Worm (Caenorhabditis elegans): ENCODE data around the gene sbds-1.

Gene sbds-1

DNA sequence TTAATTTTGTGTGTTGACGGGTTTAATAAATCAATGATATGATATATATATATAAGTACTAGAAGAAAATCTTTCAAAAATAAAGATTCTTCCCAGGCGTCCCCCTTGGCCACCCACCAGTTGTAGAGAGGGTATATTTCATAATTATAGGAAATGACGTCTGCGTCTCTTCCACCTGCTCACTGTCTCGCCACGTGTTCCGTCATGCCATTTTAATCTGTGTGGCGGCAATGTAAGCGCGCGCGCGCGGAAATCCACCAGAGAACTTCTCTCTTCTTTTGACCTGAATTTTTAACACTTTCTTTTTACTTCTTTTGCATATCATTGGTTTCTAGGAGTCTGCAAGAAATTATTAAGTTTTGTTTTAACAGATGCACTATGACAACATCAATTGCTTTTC lies 16.1 kb upstream of the sbds-1 start (continued):
- TF ChIP-seq chd-7 (tag; optimal IDR thresholded peaks at IDR 0.05) = no peak
- 0 out of 2 replicates have a peak, but pooled peaks have one; percentile 19 for TF ChIP-seq ceh-91 (GFP tag; IDR thresholded peaks at IDR 0.05)
- TF ChIP-seq attf-5 (GFP tag; optimal IDR thresholded peaks at IDR 0.05) = no peak
- TF ChIP-seq Y79H2A.3 (GFP tag; conservative IDR thresholded peaks at IDR 0.05) = no peak
- TF ChIP-seq mes-4 (tag; optimal IDR thresholded peaks at IDR 0.05) = no peak
- no peak for TF ChIP-seq mxl-1 (tag; optimal IDR thresholded peaks at IDR 0.05)
- no peak for TF ChIP-seq lin-40 (tag; optimal IDR thresholded peaks at IDR 0.05)
- TF ChIP-seq rpc-1 (optimal IDR thresholded peaks at IDR 0.05) = no peak
- TF ChIP-seq rpc-1 (tag; optimal IDR thresholded peaks at IDR 0.05) = no peak
- TF ChIP-seq efl-1 (GFP tag; optimal IDR thresholded peaks at IDR 0.05) = peak; percentile 78
- no peak for TF ChIP-seq attf-6 (GFP tag; IDR thresholded peaks at IDR 0.05)
- TF ChIP-seq T26A5.8 (tag; optimal IDR thresholded peaks at IDR 0.05) = no peak
- no peak for TF ChIP-seq F55B11.4 (tag; optimal IDR thresholded peaks at IDR 0.05; ENCODE audit: borderline replicate concordance, insufficient read depth)
- TF ChIP-seq madf-8 (GFP tag; conservative IDR thresholded peaks at IDR 0.05) = peak; percentile 53
- no peak for TF ChIP-seq ztf-26 (tag; optimal IDR thresholded peaks at IDR 0.05)
- TF ChIP-seq lin-35 (GFP tag; optimal IDR thresholded peaks at IDR 0.05) = no peak
- TF ChIP-seq nhr-27 (tag; optimal IDR thresholded peaks at IDR 0.05) = no peak
- TF ChIP-seq madf-3 (GFP tag; IDR thresholded peaks at IDR 0.05) = 0 out of 2 replicates have a peak, but pooled peaks have one; percentile 49
- TF ChIP-seq B0336.3 (GFP tag; IDR thresholded peaks at IDR 0.05) = no peak
- TF ChIP-seq F39B2.1 (GFP tag; IDR thresholded peaks at IDR 0.05) = no peak
- peak; percentile 89 for TF ChIP-seq madf-6 (GFP tag; IDR thresholded peaks at IDR 0.05)
- TF ChIP-seq ztf-3 (GFP tag; optimal IDR thresholded peaks at IDR 0.05) = no peak
- TF ChIP-seq nhr-179 (tag; optimal IDR thresholded peaks at IDR 0.05) = no peak
- no peak for TF ChIP-seq B0035.1 (tag; optimal IDR thresholded peaks at IDR 0.05)
- peak; percentile 30; the same call in 1 of the 2 replicates for TF ChIP-seq mcd-1 (GFP tag; IDR thresholded peaks at IDR 0.05)
- no peak for TF ChIP-seq ztf-28 (GFP tag; IDR thresholded peaks at IDR 0.05)
- peak; percentile 89 for TF ChIP-seq hmg-1.2 (GFP tag; IDR thresholded peaks at IDR 0.05)
- no peak for TF ChIP-seq T07F8.4 (tag; optimal IDR thresholded peaks at IDR 0.05)
- TF ChIP-seq unc-130 (GFP tag; optimal IDR thresholded peaks at IDR 0.05) = no peak
- TF ChIP-seq hmg-20 (GFP tag; IDR thresholded peaks at IDR 0.05) = no peak
- no peak for TF ChIP-seq rec-8 (tag; optimal IDR thresholded peaks at IDR 0.05)
- no peak for TF ChIP-seq B0261.1 (tag; optimal IDR thresholded peaks at IDR 0.05)
- TF ChIP-seq cebp-1 (GFP tag; IDR thresholded peaks at IDR 0.05) = 0 out of 2 replicates have a peak, but pooled peaks have one; percentile 8
- TF ChIP-seq cebp-1 (tag; optimal IDR thresholded peaks at IDR 0.05) = peak; percentile 81
- TF ChIP-seq dpff-1 (tag; optimal IDR thresholded peaks at IDR 0.05) = no peak

DNA sequence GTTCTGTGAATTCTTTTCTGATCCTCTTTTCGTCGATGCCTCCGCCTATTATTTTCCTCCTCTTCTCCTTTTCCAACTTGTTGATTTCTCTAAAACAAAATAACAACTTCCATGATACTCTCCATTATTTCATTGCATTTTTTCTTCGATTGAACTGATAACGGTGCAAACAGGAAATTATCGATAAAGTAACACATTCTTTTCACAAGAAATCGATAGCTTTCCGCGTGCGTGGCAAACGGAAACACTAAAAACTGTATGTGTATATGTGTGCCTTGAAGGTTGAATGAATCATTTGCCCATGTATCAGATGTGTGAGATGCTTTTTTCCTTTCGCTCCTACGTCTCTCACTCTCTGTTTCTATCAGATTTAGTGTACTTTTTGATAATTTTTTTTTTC lies 13.4 kb upstream of the sbds-1 start:
- TF ChIP-seq attf-5 (GFP tag; optimal IDR thresholded peaks at IDR 0.05) (no peak), ztf-18 (tag; optimal IDR thresholded peaks at IDR 0.05) (no peak), rpc-1 (optimal IDR thresholded peaks at IDR 0.05) (no peak), rpc-1 (tag; optimal IDR thresholded peaks at IDR 0.05) (no peak), mes-4 (tag; optimal IDR thresholded peaks at IDR 0.05) (no peak), nhr-80 (tag; optimal IDR thresholded peaks at IDR 0.05) (peak; percentile 63), ztf-28 (GFP tag; IDR thresholded peaks at IDR 0.05) (no peak), snpc-1.1 (tag; optimal IDR thresholded peaks at IDR 0.05; ENCODE audit: insufficient read depth) (no peak)

DNA sequence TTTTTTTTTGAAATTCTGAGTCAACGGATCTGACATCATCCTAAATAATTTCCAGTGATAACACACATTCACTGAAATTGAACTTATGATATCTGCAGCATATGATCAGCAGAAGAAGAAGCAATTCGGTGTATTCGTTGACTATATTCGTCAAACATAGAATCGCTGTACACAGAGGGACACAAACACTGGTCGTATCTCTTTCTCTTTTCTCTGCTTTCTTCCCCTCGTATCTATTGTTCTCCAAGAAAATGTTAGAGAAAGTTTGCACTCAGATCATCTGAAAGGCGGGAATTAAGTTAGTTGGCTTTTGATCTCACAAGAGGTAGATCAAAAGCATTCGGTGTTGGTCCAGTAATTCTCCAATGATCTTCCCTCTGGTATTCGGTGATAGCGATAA lies 12.3 kb upstream of the sbds-1 start:
- no peak for TF ChIP-seq ceh-58 (GFP tag; IDR thresholded peaks at IDR 0.05)
- TF ChIP-seq attf-6 (GFP tag; IDR thresholded peaks at IDR 0.05) = no peak
- no peak for TF ChIP-seq tbp1 (GFP tag; optimal IDR thresholded peaks at IDR 0.05)
- TF ChIP-seq F49E8.2 (tag; optimal IDR thresholded peaks at IDR 0.05; ENCODE audit: insufficient read depth) = no peak
- TF ChIP-seq lsl-1 (GFP tag; optimal IDR thresholded peaks at IDR 0.05) = no peak
- TF ChIP-seq mel-28 (tag; optimal IDR thresholded peaks at IDR 0.05; ENCODE audit: borderline replicate concordance) = no peak
- no peak for TF ChIP-seq Y79H2A.3 (GFP tag; conservative IDR thresholded peaks at IDR 0.05)
- TF ChIP-seq snpc-1.3 (tag; optimal IDR thresholded peaks at IDR 0.05; ENCODE audit: insufficient read depth) = no peak
- TF ChIP-seq ceh-79 (tag; optimal IDR thresholded peaks at IDR 0.05) = no peak
- TF ChIP-seq atf-7 (tag; optimal IDR thresholded peaks at IDR 0.05) = no peak
- TF ChIP-seq B0019.2 (GFP tag; conservative IDR thresholded peaks at IDR 0.05) = no peak
- no peak for TF ChIP-seq ztf-28 (GFP tag; IDR thresholded peaks at IDR 0.05)
- TF ChIP-seq nfya-1 (tag; optimal IDR thresholded peaks at IDR 0.05; ENCODE audit: borderline replicate concordance, insufficient read depth) = no peak
